Worm (Caenorhabditis elegans): ENCODE results near the gene T21E8.4.

The T21E8.4 gene

DNA sequence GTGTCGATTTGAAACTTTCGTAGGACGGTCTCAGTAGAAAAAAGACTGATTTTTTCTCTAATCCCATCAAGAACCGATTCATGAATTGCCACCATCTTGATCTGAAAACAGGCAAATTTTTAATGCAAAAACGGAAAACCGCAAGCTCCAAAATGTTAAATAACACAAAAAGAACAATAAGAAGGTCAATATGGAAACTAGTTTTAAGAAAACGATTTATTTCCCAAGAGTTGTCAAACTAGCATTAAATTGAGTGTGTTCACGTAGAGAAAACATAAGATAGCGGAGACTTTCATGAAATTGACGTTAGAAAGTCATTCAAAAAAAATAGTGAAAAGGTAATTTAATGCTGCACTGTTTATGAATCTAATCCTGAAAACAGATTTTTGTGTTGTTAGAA is 33.4 kb downstream of the T21E8.4 start, which contains the start of gene F47B10.9:
Gene F47B10.9, minus strand, starts transcription at position 101 of the 400 bp plus-strand sequence.
- TF ChIP-seq lin-39 (tag; optimal IDR thresholded peaks at IDR 0.05), result no peak
- no peak for TF ChIP-seq nhr-23 (tag; optimal IDR thresholded peaks at IDR 0.05)
- TF ChIP-seq snpc-4 (tag; optimal IDR thresholded peaks at IDR 0.05), result no peak
- no peak for TF ChIP-seq fkh-2 (tag; optimal IDR thresholded peaks at IDR 0.05)
- no peak for TF ChIP-seq nhr-12 (tag; optimal IDR thresholded peaks at IDR 0.05)
- TF ChIP-seq fos-1 (tag; optimal IDR thresholded peaks at IDR 0.05), result no peak
- no peak for TF ChIP-seq nhr-25 (tag; optimal IDR thresholded peaks at IDR 0.05)
- TF ChIP-seq R02D3.7 (tag; optimal IDR thresholded peaks at IDR 0.05), result no peak
- no peak for TF ChIP-seq nhr-67 (tag; optimal IDR thresholded peaks at IDR 0.05)
- no peak for TF ChIP-seq aly-2 (tag; optimal IDR thresholded peaks at IDR 0.05)
- no peak for TF ChIP-seq jun-1 (tag; optimal IDR thresholded peaks at IDR 0.05)
- no peak for TF ChIP-seq skn-1 (tag; optimal IDR thresholded peaks at IDR 0.05)

DNA sequence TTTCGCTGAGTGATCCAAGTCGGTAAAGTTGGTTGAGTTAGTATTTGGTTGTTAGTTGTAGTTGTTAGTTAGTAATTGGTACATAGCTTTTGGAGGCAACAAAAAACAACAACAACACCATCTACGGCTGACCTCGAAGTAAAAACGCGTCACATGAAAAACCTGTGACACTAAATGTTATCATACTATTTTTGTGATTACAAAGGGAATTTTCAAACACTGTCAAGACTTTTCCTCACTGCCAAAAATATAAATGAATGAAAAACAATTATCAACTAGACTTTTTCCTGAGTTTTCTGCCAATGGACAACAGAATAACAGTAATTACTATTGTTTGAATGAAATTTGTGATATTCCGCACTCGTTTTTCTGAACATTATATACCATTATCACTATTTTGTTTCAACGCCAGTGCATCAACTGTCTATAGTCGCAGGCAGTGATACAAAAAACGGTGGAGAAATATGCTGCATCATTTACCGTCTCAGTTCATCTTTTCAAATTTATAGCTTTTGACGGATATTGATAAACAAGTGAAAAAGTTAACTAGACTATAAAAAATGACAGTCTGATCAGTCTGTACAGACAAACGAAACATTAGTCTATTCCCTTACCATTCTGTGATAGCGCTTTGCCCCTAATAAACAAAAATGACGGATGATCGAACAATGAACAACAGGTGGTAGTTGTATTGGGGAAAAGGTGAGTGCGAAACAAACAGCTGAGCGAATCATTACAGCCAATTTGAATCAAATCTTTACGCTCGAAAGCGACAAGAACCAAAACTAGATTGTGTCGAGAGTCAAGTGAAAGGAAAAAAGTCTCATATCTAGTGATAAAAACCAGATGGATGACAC is 34.0 kb downstream of the T21E8.4 start:
- TF ChIP-seq unc-39 (tag; optimal IDR thresholded peaks at IDR 0.05) (no peak), ZK546.5 (tag; optimal IDR thresholded peaks at IDR 0.05) (no peak), mdl-1 (tag; optimal IDR thresholded peaks at IDR 0.05) (no peak), eor-1 (tag; optimal IDR thresholded peaks at IDR 0.05) (no peak), nfya-1 (tag; optimal IDR thresholded peaks at IDR 0.05; ENCODE audit: insufficient read depth) (no peak), mml-1 (tag; optimal IDR thresholded peaks at IDR 0.05) (no peak), aly-2 (tag; optimal IDR thresholded peaks at IDR 0.05) (no peak), elt-2 (tag; optimal IDR thresholded peaks at IDR 0.05) (peak; percentile 61)

DNA sequence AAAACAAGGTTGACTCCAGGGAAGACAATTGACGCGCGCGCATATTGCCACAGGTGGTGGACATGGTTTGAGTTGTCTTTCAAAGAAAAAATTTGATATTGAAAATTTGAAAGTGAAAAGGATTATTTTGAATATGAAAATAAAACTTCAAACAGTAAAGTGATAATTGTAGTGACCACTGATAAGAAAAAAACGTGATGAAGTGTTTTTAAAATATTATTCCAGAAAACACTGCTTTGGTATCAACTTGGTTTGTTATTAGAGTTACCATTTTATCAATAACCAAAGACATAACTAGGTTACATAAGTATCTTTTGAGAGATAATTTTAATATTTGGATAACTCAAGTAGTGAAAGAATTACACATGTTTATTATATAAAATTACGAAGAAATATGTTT is 35.6 kb downstream of the T21E8.4 start:
- no peak for TF ChIP-seq ceh-16 (tag; optimal IDR thresholded peaks at IDR 0.05)
- TF ChIP-seq nhr-25 (tag; optimal IDR thresholded peaks at IDR 0.05), result no peak
- peak; percentile 55 for TF ChIP-seq pha-4 (tag; optimal IDR thresholded peaks at IDR 0.05)
- TF ChIP-seq nhr-11 (tag; optimal IDR thresholded peaks at IDR 0.05), result no peak
- TF ChIP-seq elt-2 (tag; optimal IDR thresholded peaks at IDR 0.05), result peak; percentile 44
- no peak for TF ChIP-seq snpc-4 (tag; optimal IDR thresholded peaks at IDR 0.05)

DNA sequence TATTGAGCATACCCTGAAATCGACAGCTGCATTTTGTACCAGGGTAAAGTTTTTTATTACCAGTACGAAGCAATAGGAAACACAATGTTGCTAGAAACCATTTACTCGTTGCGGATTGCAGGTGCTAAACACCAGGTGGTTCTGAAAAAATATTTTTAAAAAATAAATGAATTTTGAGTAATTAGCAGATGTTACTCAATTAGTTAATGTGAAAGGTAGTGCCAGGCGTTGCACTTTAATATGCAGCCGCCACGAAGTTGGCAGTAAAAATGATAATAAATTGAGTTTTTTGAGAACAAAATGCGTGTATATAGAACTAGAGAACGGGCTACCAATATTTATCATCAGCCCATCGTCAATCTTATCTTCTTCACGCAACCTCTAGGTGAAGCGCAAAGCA is 39.0 kb downstream of the T21E8.4 start, which contains the start of gene nstp-9:
Gene nstp-9, minus strand, starts transcription at position 101 of the 400 bp plus-strand sequence.
- TF ChIP-seq nfya-1 (tag; optimal IDR thresholded peaks at IDR 0.05; ENCODE audit: insufficient read depth), result no peak
- no peak for TF ChIP-seq R02D3.7 (tag; optimal IDR thresholded peaks at IDR 0.05)
- TF ChIP-seq ztf-11 (tag; optimal IDR thresholded peaks at IDR 0.05), result no peak
- TF ChIP-seq pqm-1 (tag; optimal IDR thresholded peaks at IDR 0.05), result no peak
- TF ChIP-seq ZK546.5 (tag; optimal IDR thresholded peaks at IDR 0.05), result no peak
- TF ChIP-seq nhr-28 (tag; optimal IDR thresholded peaks at IDR 0.05), result no peak
- no peak for TF ChIP-seq ceh-82 (tag; optimal IDR thresholded peaks at IDR 0.05)
- no peak for TF ChIP-seq mdl-1 (tag; optimal IDR thresholded peaks at IDR 0.05)
- TF ChIP-seq ceh-28 (tag; optimal IDR thresholded peaks at IDR 0.05), result no peak
- no peak for TF ChIP-seq nhr-67 (tag; optimal IDR thresholded peaks at IDR 0.05)
- TF ChIP-seq lin-15B (tag; optimal IDR thresholded peaks at IDR 0.05), result no peak
- no peak for TF ChIP-seq fkh-2 (tag; optimal IDR thresholded peaks at IDR 0.05)

DNA sequence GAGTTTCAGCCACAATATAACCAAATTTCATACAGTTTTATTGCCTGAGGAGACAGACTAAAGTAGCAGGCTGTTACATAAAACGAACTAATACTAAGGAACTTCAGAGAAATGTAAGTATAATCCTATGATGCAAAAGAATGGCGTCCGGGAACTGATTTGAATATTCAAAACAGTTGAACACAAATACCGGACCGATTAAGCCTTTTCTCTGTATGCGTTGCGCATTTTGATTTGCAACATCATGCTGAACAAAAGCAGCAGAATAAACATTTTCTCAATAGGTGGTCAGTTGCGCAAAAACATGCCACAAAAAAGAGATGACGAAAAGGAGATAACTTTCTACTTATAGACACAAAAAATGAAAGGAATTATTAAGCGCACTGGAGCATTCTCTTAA is 43.4 kb downstream of the T21E8.4 start:
- TF ChIP-seq fos-1 (tag; optimal IDR thresholded peaks at IDR 0.05), result no peak
- no peak for TF ChIP-seq nhr-43 (tag; optimal IDR thresholded peaks at IDR 0.05; ENCODE audit: poor library complexity, severe bottlenecking)
- TF ChIP-seq lin-15B (tag; optimal IDR thresholded peaks at IDR 0.05), result no peak
- TF ChIP-seq nhr-77 (tag; optimal IDR thresholded peaks at IDR 0.05), result no peak
- TF ChIP-seq ama-1 (optimal IDR thresholded peaks at IDR 0.05), result no peak
- TF ChIP-seq mml-1 (tag; optimal IDR thresholded peaks at IDR 0.05), result no peak
- no peak for TF ChIP-seq ceh-9 (tag; optimal IDR thresholded peaks at IDR 0.05)
- no peak for TF ChIP-seq snpc-4 (tag; optimal IDR thresholded peaks at IDR 0.05)
- TF ChIP-seq R02D3.7 (tag; optimal IDR thresholded peaks at IDR 0.05), result no peak
- TF ChIP-seq eor-1 (tag; optimal IDR thresholded peaks at IDR 0.05), result no peak
- TF ChIP-seq tbx-2 (tag; optimal IDR thresholded peaks at IDR 0.05), result no peak
- TF ChIP-seq nhr-11 (tag; optimal IDR thresholded peaks at IDR 0.05), result no peak
- no peak for TF ChIP-seq nhr-28 (tag; optimal IDR thresholded peaks at IDR 0.05)
- TF ChIP-seq nhr-237 (tag; optimal IDR thresholded peaks at IDR 0.05), result no peak
- no peak for TF ChIP-seq egl-27 (tag; optimal IDR thresholded peaks at IDR 0.05)
- no peak for TF ChIP-seq elt-1 (tag; optimal IDR thresholded peaks at IDR 0.05)
- no peak for TF ChIP-seq ceh-82 (tag; optimal IDR thresholded peaks at IDR 0.05)
- no peak for TF ChIP-seq mdl-1 (tag; optimal IDR thresholded peaks at IDR 0.05)
- TF ChIP-seq nfya-1 (tag; optimal IDR thresholded peaks at IDR 0.05; ENCODE audit: insufficient read depth), result no peak
- TF ChIP-seq elt-2 (tag; optimal IDR thresholded peaks at IDR 0.05), result no peak
